Worm (Caenorhabditis elegans) whole organism, dauer: ENCODE measurements around the gene H20J04.1.

Source experiments
- unc-62 ChIP-seq: sonication (generic microtip); optimal IDR thresholded peaks from 2 replicates; lab custom pipeline; 2017; ENCODE audit warnings: missing biosample characterization, missing genetic modification reagents, missing genetic modification characterization

H20J04.1 gene

DNA sequence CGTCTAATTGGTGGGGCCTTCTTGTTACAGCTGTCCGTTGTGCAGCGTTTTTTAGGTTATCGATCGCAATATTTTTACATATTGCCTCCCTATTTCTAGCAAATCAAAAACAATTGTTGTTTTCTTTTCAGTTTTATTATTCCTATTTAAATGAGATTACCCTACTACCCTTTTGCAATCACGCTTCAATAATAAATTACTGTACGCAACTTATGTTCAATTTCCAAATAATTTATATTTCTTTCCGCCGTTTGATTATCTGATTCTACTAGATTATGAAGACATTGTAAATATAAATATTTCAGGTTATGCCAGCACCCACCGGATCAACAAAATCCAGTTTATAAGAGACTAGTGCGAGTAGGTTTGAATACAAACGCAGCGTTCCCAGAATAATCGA is 49.9 kb downstream of the H20J04.1 start, which contains the start of gene ZK430.5:
Gene ZK430.5, plus strand, starts transcription at position 301 of the 400 bp plus-strand sequence.
- no peak for TF ChIP-seq unc-62
